Worm (Caenorhabditis elegans): ENCODE data around the gene romo-1.

ce11 chrII:13248886-13249285 lies 11.2 kb upstream of the romo-1 start, which contains the start of gene F15D4.6:
- TF ChIP-seq Y55F3AM.14 (GFP tag; optimal IDR thresholded peaks at IDR 0.05), result no peak
- no peak for TF ChIP-seq nhr-6 (tag; optimal IDR thresholded peaks at IDR 0.05)
- TF ChIP-seq gmeb-1 (tag; optimal IDR thresholded peaks at IDR 0.05), result no peak
- no peak for TF ChIP-seq lin-39 (tag; optimal IDR thresholded peaks at IDR 0.05)
- no peak for TF ChIP-seq ztf-11 (tag; optimal IDR thresholded peaks at IDR 0.05)
- TF ChIP-seq F13H6.1 (tag; optimal IDR thresholded peaks at IDR 0.05), result no peak
- no peak for TF ChIP-seq R02D3.7 (tag; optimal IDR thresholded peaks at IDR 0.05)
- no peak for TF ChIP-seq elt-1 (tag; optimal IDR thresholded peaks at IDR 0.05)
- no peak for TF ChIP-seq blmp-1 (tag; optimal IDR thresholded peaks at IDR 0.05; ENCODE audit: insufficient read depth)
- no peak for TF ChIP-seq snpc-4 (tag; optimal IDR thresholded peaks at IDR 0.05)
- no peak for TF ChIP-seq skn-1 (tag; optimal IDR thresholded peaks at IDR 0.05)
- no peak for TF ChIP-seq lin-13 (GFP tag; optimal IDR thresholded peaks at IDR 0.05)
- no peak for TF ChIP-seq sma-3 (GFP tag; optimal IDR thresholded peaks at IDR 0.05)
